Fruit fly (Drosophila melanogaster) whole organism, prepupa: ENCODE measurements around the gene Shc.

ENCODE experiments used
- Blimp-1 ChIP-seq: fragments of 200-800 bp; sonication (Bioruptor generic); optimal IDR thresholded peaks from 3 replicates; lab custom pipeline; 2017; ENCODE audit warnings: missing biosample characterization, missing genetic modification characterization, mild to moderate bottlenecking, moderate library complexity, missing genetic modification reagents
- CG10631 ChIP-seq: fragments of 200-800 bp; sonication (Bioruptor generic); optimal IDR thresholded peaks from 2 replicates; lab custom pipeline; 2016; ENCODE audit warnings: missing biosample characterization, missing genetic modification characterization
- CG10669 ChIP-seq: fragments of 200-800 bp; sonication (Bioruptor generic); optimal IDR thresholded peaks from 3 replicates; lab custom pipeline; 2018; ENCODE audit warnings: missing biosample characterization, mild to moderate bottlenecking, missing genetic modification characterization, moderate library complexity
- CG11294 ChIP-seq: fragments of 200-800 bp; sonication (Bioruptor generic); IDR thresholded peaks from 2 replicates; pipeline ENCODE4 v1.3.6; 2022; ENCODE audit warnings: missing biosample characterization, missing genetic modification characterization
- CG11902 ChIP-seq: fragments of 200-800 bp; sonication (Bioruptor generic); optimal IDR thresholded peaks from 3 replicates; lab custom pipeline; 2016; ENCODE audit warnings: missing biosample characterization, missing genetic modification characterization
- CG15336 ChIP-seq: fragments of 200-800 bp; sonication (Bioruptor generic); IDR thresholded peaks from 2 replicates; pipeline ENCODE4 v1.3.6; 2022; ENCODE audit warnings: missing biosample characterization, missing genetic modification characterization
- CG1621 ChIP-seq: fragments of 200-800 bp; sonication (Bioruptor generic); optimal IDR thresholded peaks from 3 replicates; lab custom pipeline; 2018; ENCODE audit warnings: missing biosample characterization, mild to moderate bottlenecking, missing genetic modification characterization
- CG3032 ChIP-seq: fragments of 200-800 bp; optimal IDR thresholded peaks from 2 replicates; lab custom pipeline; 2019; ENCODE audit warnings: missing biosample characterization, mild to moderate bottlenecking, missing genetic modification characterization, moderate library complexity
- CG32006 ChIP-seq: fragments of 200-800 bp; sonication (Bioruptor generic); optimal IDR thresholded peaks from 3 replicates; lab custom pipeline; 2017; ENCODE audit warnings: missing biosample characterization, mild to moderate bottlenecking, missing genetic modification characterization
- CG3919 ChIP-seq: fragments of 200-800 bp; sonication (Bioruptor generic); optimal IDR thresholded peaks from 3 replicates; lab custom pipeline; 2016; ENCODE audit warnings: missing biosample characterization, missing genetic modification characterization
- CG6163 ChIP-seq: fragments of 200-800 bp; sonication (Bioruptor generic); IDR thresholded peaks from 3 replicates; pipeline ENCODE4 v1.3.6; 2022; ENCODE audit warnings: missing biosample characterization, missing genetic modification characterization
- CG6276 ChIP-seq: fragments of 200-800 bp; sonication (Bioruptor generic); optimal IDR thresholded peaks from 2 replicates; lab custom pipeline; 2017; ENCODE audit warnings: missing biosample characterization, mild to moderate bottlenecking, missing genetic modification characterization
- CG6792 ChIP-seq: fragments of 200-800 bp; sonication (Bioruptor generic); optimal IDR thresholded peaks from 3 replicates; lab custom pipeline; 2016; ENCODE audit warnings: missing biosample characterization, missing genetic modification characterization
- CG6854 ChIP-seq: fragments of 200-800 bp; sonication (Bioruptor generic); optimal IDR thresholded peaks from 2 replicates; lab custom pipeline; 2017; ENCODE audit warnings: missing biosample characterization, mild to moderate bottlenecking, missing genetic modification characterization
- CG7368 ChIP-seq: fragments of 200-800 bp; sonication (Bioruptor generic); optimal IDR thresholded peaks from 3 replicates; lab custom pipeline; 2016; ENCODE audit warnings: missing biosample characterization, missing genetic modification characterization
- CG8119 ChIP-seq: fragments of 200-800 bp; sonication (Bioruptor generic); IDR thresholded peaks from 3 replicates; pipeline ENCODE4 v1.3.6; 2022; ENCODE audit warnings: missing biosample characterization, missing genetic modification characterization
- CG8319 ChIP-seq: fragments of 200-800 bp; sonication (Bioruptor generic); optimal IDR thresholded peaks from 3 replicates; lab custom pipeline; 2016; ENCODE audit warnings: missing biosample characterization, missing genetic modification characterization
- CG8632 ChIP-seq: fragments of 200-800 bp; sonication (Bioruptor generic); optimal IDR thresholded peaks from 3 replicates; lab custom pipeline; 2016; ENCODE audit warnings: missing biosample characterization, missing genetic modification characterization
- CG9139 ChIP-seq: fragments of 200-800 bp; sonication (Bioruptor generic); optimal IDR thresholded peaks from 3 replicates; lab custom pipeline; 2017; ENCODE audit warnings: missing biosample characterization, mild to moderate bottlenecking, missing genetic modification characterization
- Eip78C ChIP-seq: fragments of 200-800 bp; sonication (Bioruptor generic); peaks from one replicate; lab custom pipeline; 2016; ENCODE audit warnings: missing biosample characterization, missing genetic modification characterization
- Ets96B ChIP-seq: fragments of 200-800 bp; optimal IDR thresholded peaks from 2 replicates; lab custom pipeline; 2019; ENCODE audit warnings: missing biosample characterization, mild to moderate bottlenecking, missing genetic modification characterization, moderate library complexity
- Gug ChIP-seq: fragments of 200-800 bp; sonication (Bioruptor generic); IDR thresholded peaks from 2 replicates; pipeline ENCODE4 v1.3.6; 2022; ENCODE audit warnings: missing biosample characterization, missing genetic modification characterization
- Hr38 ChIP-seq: sonication (Bioruptor generic); optimal IDR thresholded peaks from 2 replicates; lab custom pipeline; 2016; ENCODE audit warnings: missing biosample characterization, missing genetic modification characterization
- Hr39 ChIP-seq: fragments of 200-800 bp; sonication (Bioruptor generic); optimal IDR thresholded peaks from 2 replicates; lab custom pipeline; 2016; ENCODE audit warnings: missing biosample characterization, missing genetic modification characterization
- Hr4 ChIP-seq: fragments of 200-800 bp; sonication (Bioruptor generic); optimal IDR thresholded peaks from 3 replicates; lab custom pipeline; 2016; ENCODE audit warnings: missing biosample characterization, missing genetic modification characterization
- Met ChIP-seq: fragments of 200-800 bp; sonication (Bioruptor generic); optimal IDR thresholded peaks from 3 replicates; lab custom pipeline; 2016; ENCODE audit warnings: missing biosample characterization, missing genetic modification characterization
- OdsH ChIP-seq: fragments of 200-800 bp; sonication (Bioruptor generic); optimal IDR thresholded peaks from 3 replicates; lab custom pipeline; 2016; ENCODE audit warnings: missing biosample characterization, missing genetic modification characterization
- Sox102F ChIP-seq: fragments of 200-800 bp; sonication (Bioruptor generic); optimal IDR thresholded peaks from 2 replicates; lab custom pipeline; 2016; ENCODE audit warnings: missing biosample characterization, mild to moderate bottlenecking, missing genetic modification characterization
- Sox14 ChIP-seq: fragments of 200-800 bp; sonication (Bioruptor generic); optimal IDR thresholded peaks from 3 replicates; lab custom pipeline; 2016; ENCODE audit warnings: missing biosample characterization, missing genetic modification characterization
- Sox15 ChIP-seq: fragments of 200-800 bp; sonication (Bioruptor generic); optimal IDR thresholded peaks from 3 replicates; lab custom pipeline; 2016; ENCODE audit warnings: missing biosample characterization, missing genetic modification characterization
- acj6 ChIP-seq: fragments of 200-800 bp; sonication (Bioruptor generic); optimal IDR thresholded peaks from 3 replicates; lab custom pipeline; 2016; ENCODE audit warnings: missing biosample characterization, missing genetic modification characterization
- cyc ChIP-seq: fragments of 200-800 bp; sonication (Bioruptor generic); optimal IDR thresholded peaks from 3 replicates; lab custom pipeline; 2016; ENCODE audit warnings: missing biosample characterization, missing genetic modification characterization
- dac ChIP-seq: fragments of 200-800 bp; sonication (Bioruptor generic); optimal IDR thresholded peaks from 2 replicates; lab custom pipeline; 2017; ENCODE audit warnings: missing biosample characterization, mild to moderate bottlenecking, missing genetic modification characterization
- dsx ChIP-seq: fragments of 200-800 bp; optimal IDR thresholded peaks from 3 replicates; lab custom pipeline; 2019; ENCODE audit warnings: missing biosample characterization, mild to moderate bottlenecking, missing genetic modification characterization, moderate library complexity; ENCODE audit not compliant: poor library complexity, severe bottlenecking
- eg ChIP-seq: fragments of 200-800 bp; sonication (Bioruptor generic); IDR thresholded peaks from 3 replicates; pipeline ENCODE4 v1.3.6; 2022; ENCODE audit warnings: missing biosample characterization, missing genetic modification characterization
- fd59A ChIP-seq: fragments of 200-800 bp; sonication (Bioruptor generic); optimal IDR thresholded peaks from 2 replicates; lab custom pipeline; 2017; ENCODE audit warnings: missing biosample characterization, mild to moderate bottlenecking, missing genetic modification characterization, missing genetic modification reagents
- fd85E ChIP-seq: fragments of 200-800 bp; sonication (Bioruptor generic); optimal IDR thresholded peaks from 3 replicates; lab custom pipeline; 2016; ENCODE audit warnings: missing biosample characterization, missing genetic modification characterization
- fkh ChIP-seq: fragments of 200-800 bp; sonication (Bioruptor generic); optimal IDR thresholded peaks from 3 replicates; lab custom pipeline; 2017; ENCODE audit warnings: missing biosample characterization, mild to moderate bottlenecking, missing genetic modification characterization, moderate library complexity
- lz ChIP-seq: fragments of 200-800 bp; sonication (Bioruptor generic); optimal IDR thresholded peaks from 3 replicates; lab custom pipeline; 2016; ENCODE audit warnings: missing biosample characterization, missing genetic modification characterization
- net ChIP-seq: fragments of 200-800 bp; sonication (Bioruptor generic); optimal IDR thresholded peaks from 3 replicates; lab custom pipeline; 2016; ENCODE audit warnings: missing biosample characterization, missing genetic modification characterization
- pdm3 ChIP-seq: fragments of 200-800 bp; sonication (Bioruptor generic); optimal IDR thresholded peaks from 3 replicates; lab custom pipeline; 2016; ENCODE audit warnings: missing biosample characterization, missing genetic modification characterization
- salr ChIP-seq, 2 experiments: fragments of 200-800 bp; sonication (Bioruptor generic); optimal IDR thresholded peaks; 3 replicates each; lab custom pipeline; 2016 to 2018; ENCODE audit warnings: missing biosample characterization in 2 of 2, missing genetic modification characterization in 2 of 2, mild to moderate bottlenecking in 1 of 2
- svp ChIP-seq: fragments of 200-800 bp; sonication (Bioruptor generic); peaks from one replicate; lab custom pipeline; 2016; ENCODE audit warnings: missing biosample characterization, missing genetic modification characterization
- topi ChIP-seq: fragments of 200-800 bp; sonication (Bioruptor generic); optimal IDR thresholded peaks from 3 replicates; lab custom pipeline; 2016; ENCODE audit warnings: missing biosample characterization, missing genetic modification characterization
- vri ChIP-seq: fragments of 200-800 bp; sonication (Bioruptor generic); optimal IDR thresholded peaks from 3 replicates; lab custom pipeline; 2016; ENCODE audit warnings: missing biosample characterization, mild to moderate bottlenecking, missing genetic modification characterization

Gene Shc

DNA sequence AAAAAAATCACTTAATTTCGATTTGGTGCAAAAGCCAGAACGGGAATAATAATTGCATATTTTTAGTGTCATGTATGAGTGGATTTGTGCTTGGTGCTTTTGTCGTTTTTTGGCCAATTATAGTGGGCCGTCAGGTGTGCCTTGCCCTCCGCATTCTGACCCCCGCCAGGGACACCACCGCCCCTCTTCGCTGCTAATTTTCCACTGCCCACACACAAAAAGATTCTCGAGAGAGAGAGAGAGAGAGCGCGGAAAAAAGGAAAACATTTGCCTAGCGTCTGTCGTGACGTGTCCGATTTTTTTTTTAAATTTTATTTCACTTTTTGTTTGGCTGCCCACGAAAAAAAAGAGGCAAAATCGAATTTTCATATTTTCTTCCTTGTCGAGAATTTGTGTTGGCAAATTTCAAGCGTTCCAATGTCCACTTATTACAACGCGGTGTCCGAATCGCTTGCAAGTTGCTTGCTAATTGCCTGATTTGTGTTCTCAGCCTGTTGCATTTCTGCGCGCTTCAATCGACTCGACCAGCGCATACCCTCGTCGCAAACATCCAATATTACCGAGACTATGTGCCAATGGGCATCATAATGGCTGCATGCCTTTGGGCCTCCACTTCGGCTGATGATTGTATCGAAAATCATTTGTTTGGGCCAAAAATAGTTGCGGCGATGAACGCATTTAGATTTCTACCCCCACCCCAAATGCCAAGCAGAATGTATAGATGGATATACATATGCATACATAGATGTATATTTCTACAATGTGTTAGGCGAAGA is 5.2 kb downstream of the Shc start:
- TF ChIP-seq CG15336 (peak; percentile 20; the same call in 1 of the 2 replicates), CG10669 (GFP tag; lab: Kevin White, UChicago) (no peak), CG3032 (tag; lab: Kevin White, UChicago) (no peak)
- TF ChIP-seq, all 60 proteins: peak for 1

DNA sequence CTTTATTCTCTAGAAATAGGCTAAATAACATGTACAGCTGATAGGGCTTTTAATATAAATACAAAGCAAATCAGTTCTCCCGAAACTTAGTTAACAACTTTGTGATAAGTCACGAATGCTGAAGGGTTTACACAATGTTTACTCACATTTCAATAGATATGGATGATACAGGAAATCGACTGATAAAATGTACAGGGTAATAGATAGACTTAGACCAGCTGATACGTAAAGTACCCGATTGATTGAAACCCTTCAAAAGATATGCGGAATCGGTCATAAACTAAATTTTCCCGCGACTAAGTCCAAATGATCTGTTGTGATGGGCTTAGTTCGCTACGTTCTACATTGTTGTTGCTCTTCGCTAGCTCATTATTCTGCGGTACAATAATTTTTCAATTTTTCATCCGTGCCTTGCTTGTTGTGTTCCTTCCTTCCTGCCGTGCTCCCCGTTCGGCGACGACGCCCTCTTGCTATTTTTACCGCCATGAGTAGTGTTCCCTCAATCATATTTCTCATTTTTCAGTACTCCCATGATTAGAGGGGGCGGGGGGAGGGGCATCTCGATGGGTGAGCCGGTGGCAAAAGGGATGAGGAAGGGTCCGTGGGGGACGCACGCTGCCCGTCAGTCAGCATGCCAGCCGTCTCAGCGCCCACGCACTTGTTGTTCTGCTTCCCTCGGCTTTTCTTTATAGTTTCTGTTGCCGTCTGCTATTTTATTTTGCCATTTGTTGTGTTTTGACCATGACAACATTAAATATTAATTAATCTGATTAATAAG is 6.2 kb downstream of the Shc start:
- TF ChIP-seq dac (GFP tag; lab: Kevin White, UChicago) (no peak), dsx (GFP tag; lab: Kevin White, UChicago) (peak; percentile 72), CG9139 (GFP tag; lab: Kevin White, UChicago) (no peak)

DNA sequence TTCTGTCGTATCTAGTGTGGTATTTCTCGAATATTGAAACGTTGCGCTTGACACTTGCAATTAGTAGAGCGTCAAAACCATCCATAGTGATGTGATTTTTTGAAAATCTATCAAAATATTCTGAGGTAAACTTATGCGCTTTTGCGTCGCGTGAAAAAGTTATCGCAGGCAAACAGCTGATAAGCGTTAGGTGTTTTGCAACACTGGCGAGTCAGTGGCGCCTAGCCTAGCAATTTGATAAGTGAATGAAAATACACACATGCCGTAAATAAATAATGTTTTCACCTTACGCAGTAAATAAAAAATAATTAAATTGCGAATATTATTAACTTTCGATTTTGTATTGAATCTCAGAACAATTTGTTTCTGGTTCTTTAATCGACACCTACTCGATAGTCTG is 8.5 kb downstream of the Shc start, which contains the start of gene CG42526:
Gene CG42526 (minus strand): TSS at position 85 of the 400 bp plus-strand sequence.
- TF ChIP-seq CG6792 (GFP tag; lab: Kevin White, UChicago) (peak; percentile 12), CG6163 (GFP tag; lab: Robert Waterston, UW) (no peak), OdsH (GFP tag; lab: Kevin White, UChicago) (peak; percentile 67), Blimp-1 (GFP tag; lab: Kevin White, UChicago) (no peak), fd85E (GFP tag; lab: Kevin White, UChicago) (no peak), CG8632 (GFP tag; lab: Kevin White, UChicago) (peak; percentile 14), topi (GFP tag; lab: Kevin White, UChicago) (peak; percentile 33), CG6276 (GFP tag; lab: Kevin White, UChicago) (no peak), fkh (no peak), CG11294 (GFP tag; lab: Robert Waterston, UW) (no peak), lz (peak; percentile 57), Ets96B (tag; lab: Kevin White, UChicago) (no peak), Met (GFP tag; lab: Kevin White, UChicago) (peak; percentile 63), CG8319 (GFP tag; lab: Kevin White, UChicago) (no peak), Sox14 (GFP tag; lab: Kevin White, UChicago) (peak; percentile 58), acj6 (GFP tag; lab: Kevin White, UChicago) (peak; percentile 51), salr (GFP tag; optimal IDR thresholded peaks at IDR 0.05; lab: Kevin White, UChicago) (peak in 1 of 2 experiments; percentile 43), CG3919 (no peak), CG7368 (no peak), CG8119 (GFP tag; lab: Robert Waterston, UW) (peak; percentile 35; the same call in 1 of the 3 replicates), Gug (GFP tag; lab: Robert Waterston, UW) (no peak), CG1621 (no peak), CG15336 (peak; percentile 57), CG10631 (GFP tag; lab: Kevin White, UChicago) (no peak), CG9139 (GFP tag; lab: Kevin White, UChicago) (no peak), Hr39 (GFP tag; lab: Kevin White, UChicago) (peak; percentile 71), vri (GFP tag; lab: Kevin White, UChicago) (peak; percentile 41), CG10669 (GFP tag; lab: Kevin White, UChicago) (no peak), eg (GFP tag; lab: Robert Waterston, UW) (no peak), Hr4 (GFP tag; lab: Kevin White, UChicago) (peak; percentile 79), CG11902 (no peak), CG6854 (GFP tag; lab: Kevin White, UChicago) (no peak), Sox15 (GFP tag; lab: Kevin White, UChicago) (peak; percentile 28), Eip78C (GFP tag; lab: Kevin White, UChicago) (peak; percentile 61), net (GFP tag; lab: Kevin White, UChicago) (peak; percentile 32), pdm3 (peak; percentile 75), CG3032 (tag; lab: Kevin White, UChicago) (peak; percentile 24), cyc (no peak), Hr38 (GFP tag; lab: Kevin White, UChicago) (no peak), fd59A (GFP tag; lab: Kevin White, UChicago) (no peak), svp (GFP tag; lab: Kevin White, UChicago) (peak; percentile 77), CG32006 (GFP tag; lab: Kevin White, UChicago) (peak; percentile 56), Sox102F (GFP tag; lab: Kevin White, UChicago) (peak; percentile 60)
